Worm (Caenorhabditis elegans): ENCODE data around the gene D1086.3.

The D1086.3 gene

ce11 chrV:14139252-14140100, 46.9 kb downstream of the D1086.3 start:
- TF ChIP-seq unc-62 (GFP tag; optimal IDR thresholded peaks at IDR 0.05) = no peak

- TF ChIP-seq unc-62 (GFP tag; optimal IDR thresholded peaks at IDR 0.05) = no peak
Measured at ce11 chrV:14140733-14141132, 48.1 kb downstream of the D1086.3 start.

- TF ChIP-seq unc-62 (GFP tag; optimal IDR thresholded peaks at IDR 0.05) = no peak
Measured at ce11 chrV:14141846-14142245, 49.3 kb downstream of the D1086.3 start.

All from whole organism, dauer.